Worm (Caenorhabditis elegans) whole organism, L4 larva: ENCODE measurements around the gene vha-1.

Source experiments
- ZK337.2 ChIP-seq: fragments of 200-800 bp; sonication (Bioruptor generic); IDR thresholded peaks from 2 replicates; pipeline ENCODE4 v1.3.6; 2022; ENCODE audit warnings: missing genetic modification reagents, missing genetic modification characterization, missing compliant biosample characterization
- ama-1 ChIP-seq: fragments of 150-350 bp; optimal IDR thresholded peaks from 2 replicates; lab custom pipeline; 2014; ENCODE audit warnings: inconsistent platforms, mixed read lengths
- lsy-2 ChIP-seq, 2 experiments: fragments of 150-350 bp in 1 of 2; sonication (generic microtip) in 1 of 2; optimal IDR thresholded peaks; 2 replicates each; lab custom pipeline; 2014 to 2017; ENCODE audit warnings: missing biosample characterization in 2 of 2, missing genetic modification characterization in 2 of 2
- mxl-3 ChIP-seq: fragments of 200-800 bp; sonication (Bioruptor generic); optimal IDR thresholded peaks from 2 replicates; lab custom pipeline; 2018; ENCODE audit warnings: mild to moderate bottlenecking, missing genetic modification characterization, missing compliant biosample characterization
- vab-7 ChIP-seq: fragments of 200-800 bp; sonication (Bioruptor generic); IDR thresholded peaks from 2 replicates; pipeline ENCODE4 v1.3.6; 2022; ENCODE audit warnings: missing genetic modification reagents, missing genetic modification characterization, missing compliant biosample characterization
- ztf-11 ChIP-seq: fragments of 150-350 bp; optimal IDR thresholded peaks from 2 replicates; lab custom pipeline; 2014; ENCODE audit warnings: missing biosample characterization, missing genetic modification characterization

- TF ChIP-seq ZK337.2 (no peak), ztf-11 (tag; lab: Kevin White, UChicago) (no peak), lsy-2 (tag; optimal IDR thresholded peaks at IDR 0.05; lab: Kevin White, UChicago) (no peak), ama-1 (lab: Kevin White, UChicago) (no peak), mxl-3 (GFP tag; lab: Kevin White, UChicago) (no peak), vab-7 (GFP tag; lab: Robert Waterston, UW) (no peak)
These were observed 47.0 kb upstream of the vha-1 start for ce11 chrIII:9734030-9734429.
